Fruit fly (Drosophila melanogaster): ENCODE data around the gene CG16952.
A peak's percentile ranks its signal among the peaks of the same experiment; 100 is the strongest.

Gene CG16952

dm6 chrX:15891606-15892345 is 21.8 kb downstream of the CG16952 start, which contains the start of gene shi (continued):
- TF ChIP-seq scrt (GFP tag; optimal IDR thresholded peaks at IDR 0.05) (peak; percentile 13), CG31365 (tag; optimal IDR thresholded peaks at IDR 0.05) (no peak), CG11696 (GFP tag; IDR thresholded peaks at IDR 0.05) (no peak), croc (GFP tag; conservative IDR thresholded peaks at IDR 0.05) (no peak), TFAM (GFP tag; optimal IDR thresholded peaks at IDR 0.05) (no peak), br (optimal IDR thresholded peaks at IDR 0.05) (no peak), CG15514 (GFP tag; optimal IDR thresholded peaks at IDR 0.05) (peak; percentile 60), CoRest (tag; optimal IDR thresholded peaks at IDR 0.05) (no peak), cato (GFP tag; optimal IDR thresholded peaks at IDR 0.05; ENCODE audit: borderline replicate concordance) (no peak), CG9797 (GFP tag; optimal IDR thresholded peaks at IDR 0.05) (peak; percentile 85), CG7786 (GFP tag; optimal IDR thresholded peaks at IDR 0.05) (peak; percentile 14), Opbp (GFP tag; IDR thresholded peaks at IDR 0.05; ENCODE audit: partially characterized antibody) (peak; percentile 98), salm (tag; optimal IDR thresholded peaks at IDR 0.05) (no peak), B-H1 (GFP tag; IDR thresholded peaks at IDR 0.05) (no peak), CG14667 (GFP tag; IDR thresholded peaks at IDR 0.05) (no peak), lola (GFP tag; optimal IDR thresholded peaks at IDR 0.05) (no peak)

DNA sequence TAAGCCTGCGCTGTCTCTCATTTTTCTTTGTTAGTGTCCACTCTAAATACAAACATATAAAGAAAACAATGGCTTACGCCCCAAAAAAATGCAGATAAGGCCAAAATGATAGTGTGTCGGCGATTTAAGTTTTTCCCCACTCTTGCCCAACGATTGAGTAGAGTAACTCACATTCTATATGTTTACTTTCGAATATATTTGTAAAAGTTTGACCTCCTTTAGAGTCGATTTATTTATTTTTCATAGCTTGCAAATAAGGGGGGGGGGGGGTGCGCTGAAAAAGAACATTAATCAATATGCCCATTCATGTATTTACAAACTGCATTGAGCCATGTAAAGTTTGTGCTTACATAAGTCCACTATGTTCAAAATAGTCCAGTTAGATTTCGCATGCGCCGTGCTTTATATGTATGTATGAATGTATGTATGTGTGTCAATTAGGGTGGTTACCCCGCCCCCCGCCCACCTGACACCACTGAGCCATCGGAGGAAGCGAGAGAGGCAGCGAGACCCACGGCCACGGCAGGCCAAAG is 23.8 kb downstream of the CG16952 start:
- TF ChIP-seq ewg (GFP tag; optimal IDR thresholded peaks at IDR 0.05), result peak; percentile 60
- peak; percentile 33 for TF ChIP-seq CG17359 (tag; optimal IDR thresholded peaks at IDR 0.05)
- TF ChIP-seq Vsx1 (GFP tag; optimal IDR thresholded peaks at IDR 0.05), result peak; percentile 1
- peak; percentile 50 for TF ChIP-seq Asciz (GFP tag; optimal IDR thresholded peaks at IDR 0.05)
- peak; percentile 12 for TF ChIP-seq sqz (GFP tag; optimal IDR thresholded peaks at IDR 0.05)
- TF ChIP-seq org-1 (GFP tag; optimal IDR thresholded peaks at IDR 0.05), result peak; percentile 25
- TF ChIP-seq sens (GFP tag), result peak; percentile 66
- no peak for TF ChIP-seq btn (GFP tag; optimal IDR thresholded peaks at IDR 0.05)
- TF ChIP-seq Pdp1 (GFP tag; optimal IDR thresholded peaks at IDR 0.05), result peak in 1 of 2 experiments; percentile 69
- no peak for TF ChIP-seq hkb (optimal IDR thresholded peaks at IDR 0.05)
- peak; percentile 7; the same call in 1 of the 2 replicates for TF ChIP-seq hkb (GFP tag; IDR thresholded peaks at IDR 0.05)
- TF ChIP-seq cad (GFP tag; optimal IDR thresholded peaks at IDR 0.05), result no peak
- TF ChIP-seq CG3407 (GFP tag; optimal IDR thresholded peaks at IDR 0.05), result peak; percentile 39
- peak; percentile 73 for TF ChIP-seq D19A (tag; optimal IDR thresholded peaks at IDR 0.05)
- TF ChIP-seq onecut (GFP tag; IDR thresholded peaks at IDR 0.05), result peak; percentile 35; the same call in 1 of the 2 replicates
- TF ChIP-seq CG6765 (GFP tag; optimal IDR thresholded peaks at IDR 0.05), result peak; percentile 1
- peak; percentile 11 for TF ChIP-seq Fer1 (GFP tag; optimal IDR thresholded peaks at IDR 0.05)
- TF ChIP-seq CG13624 (GFP tag; optimal IDR thresholded peaks at IDR 0.05), result no peak
- no peak for TF ChIP-seq CG9609 (GFP tag; optimal IDR thresholded peaks at IDR 0.05)
- TF ChIP-seq tgo (GFP tag; IDR thresholded peaks at IDR 0.05), result no peak
- TF ChIP-seq Sox100B (GFP tag; optimal IDR thresholded peaks at IDR 0.05), result peak; percentile 15
- no peak for TF ChIP-seq kay (GFP tag; optimal IDR thresholded peaks at IDR 0.05)
- TF ChIP-seq sc (optimal IDR thresholded peaks at IDR 0.05), result no peak
- no peak for TF ChIP-seq sc (GFP tag; optimal IDR thresholded peaks at IDR 0.05)
- TF ChIP-seq crol (GFP tag; IDR thresholded peaks at IDR 0.05), result 0 out of 2 replicates have a peak, but pooled peaks have one; percentile 39
- peak; percentile 24 for TF ChIP-seq CG15601 (tag; optimal IDR thresholded peaks at IDR 0.05)

All from whole organism, embryonic.